Worm (Caenorhabditis elegans) whole organism, L1 larva: ENCODE measurements around the gene dlst-1.
A peak's percentile ranks its signal among the peaks of the same experiment; 100 is the strongest.

ENCODE experiments used
- ceh-82 ChIP-seq, 3 experiments: fragments of 150-350 bp in 1 of 3; sonication (generic microtip) in 2 of 3; optimal IDR thresholded peaks; 2 replicates each; lab custom pipeline; 2014 to 2017; ENCODE audit warnings: missing biosample characterization in 3 of 3, missing genetic modification characterization in 3 of 3
- elt-2 ChIP-seq: sonication (generic microtip); optimal IDR thresholded peaks from 2 replicates; lab custom pipeline; 2016; ENCODE audit warnings: missing genetic modification characterization, mild to moderate bottlenecking, inconsistent platforms, missing compliant biosample characterization, missing genetic modification reagents
- grh-1 ChIP-seq: fragments of 200-800 bp; sonication (Bioruptor generic); IDR thresholded peaks from 2 replicates; pipeline ENCODE4 v1.3.6; 2022; ENCODE audit warnings: missing genetic modification reagents, missing genetic modification characterization, missing compliant biosample characterization
- lin-15B ChIP-seq: fragments of 150-350 bp; sonication (generic microtip); optimal IDR thresholded peaks from 3 replicates; lab custom pipeline; 2014; ENCODE audit warnings: missing biosample characterization, missing genetic modification characterization
- nhr-28 ChIP-seq: fragments of 150-350 bp; optimal IDR thresholded peaks from 2 replicates; lab custom pipeline; 2014; ENCODE audit warnings: missing biosample characterization, missing genetic modification characterization
- pqm-1 ChIP-seq: sonication (generic microtip); optimal IDR thresholded peaks from 3 replicates; lab custom pipeline; 2017; ENCODE audit warnings: missing biosample characterization, missing genetic modification characterization
- sup-37 ChIP-seq: fragments of 200-800 bp; sonication (Bioruptor generic); optimal IDR thresholded peaks from 2 replicates; lab custom pipeline; 2018; ENCODE audit warnings: mild to moderate bottlenecking, missing genetic modification characterization, missing compliant biosample characterization
- unc-86 ChIP-seq: sonication (generic microtip); optimal IDR thresholded peaks from 2 replicates; lab custom pipeline; 2016; ENCODE audit warnings: missing genetic modification characterization, missing compliant biosample characterization

DNA sequence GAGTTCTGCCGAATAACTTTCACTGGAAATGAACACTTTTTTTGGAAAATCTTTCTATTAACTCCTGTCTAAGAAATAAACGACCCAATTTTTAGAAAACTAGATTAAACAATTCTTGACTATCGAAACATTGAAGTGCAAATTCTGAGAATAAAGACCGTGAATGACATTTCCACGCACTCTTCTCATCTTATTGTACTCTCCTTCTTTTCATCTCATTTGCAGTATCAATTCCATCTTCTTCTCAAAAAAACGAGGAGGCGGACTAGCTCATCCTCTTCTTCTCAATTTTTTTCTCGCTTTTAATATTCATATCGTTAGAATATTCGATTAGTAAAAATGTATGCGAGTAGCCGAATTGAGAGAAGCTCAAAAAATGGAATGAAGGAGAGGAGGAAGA is 47.2 kb downstream of the dlst-1 start:
- TF ChIP-seq ceh-82 (tag; optimal IDR thresholded peaks at IDR 0.05; lab: Kevin White, UChicago) = no peak
- TF ChIP-seq pqm-1 = no peak
- TF ChIP-seq lin-15B (tag; lab: Kevin White, UChicago) = no peak
- no peak for TF ChIP-seq sup-37 (GFP tag; lab: Kevin White, UChicago)
- TF ChIP-seq grh-1 (GFP tag; lab: Robert Waterston, UW) = no peak
- no peak for TF ChIP-seq elt-2
- no peak for TF ChIP-seq nhr-28
- TF ChIP-seq unc-86 (tag; lab: Kevin White, UChicago) = peak; percentile 58
